Worm (Caenorhabditis elegans) whole organism, L4 larva: Measurements from ENCODE around the gene cyp-13A8.

Experiments used
- madf-5 ChIP-seq, 2 experiments: fragments of 200-800 bp; sonication (Bioruptor generic); IDR thresholded peaks; 2 replicates each; pipeline ENCODE4 v1.3.6; 2022; ENCODE audit warnings: missing compliant biosample characterization in 2 of 2, missing genetic modification characterization in 2 of 2
- nhr-111 ChIP-seq: fragments of 200-800 bp; sonication (Bioruptor generic); optimal IDR thresholded peaks from 2 replicates; lab custom pipeline; 2018; ENCODE audit warnings: mild to moderate bottlenecking, missing genetic modification characterization, missing compliant biosample characterization
- nhr-77 ChIP-seq: fragments of 150-350 bp; optimal IDR thresholded peaks from 2 replicates; lab custom pipeline; 2014; ENCODE audit warnings: missing biosample characterization, missing genetic modification characterization

DNA sequence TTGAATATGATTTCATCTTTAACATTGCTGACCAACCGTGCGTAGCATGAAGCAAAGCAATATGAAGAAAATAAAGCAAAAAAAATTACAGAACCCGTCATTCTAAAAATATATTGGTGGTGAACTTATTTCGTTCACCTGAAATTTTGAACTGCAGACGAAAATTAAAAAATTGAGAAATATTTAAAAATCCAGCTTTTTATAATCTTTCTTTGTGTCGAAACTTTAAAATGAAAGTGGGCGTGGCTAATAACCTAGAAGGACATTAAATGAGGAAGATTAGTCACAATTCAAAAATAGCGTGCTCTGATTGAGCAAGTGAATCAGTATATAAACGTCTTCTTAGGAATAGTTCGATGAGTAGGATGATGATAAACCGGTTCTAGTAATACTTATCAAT is 42.1 kb upstream of the cyp-13A8 start, which contains the start of gene old-2:
- TF ChIP-seq nhr-77 (no peak), nhr-111 (GFP tag; lab: Kevin White, UChicago) (no peak), madf-5 (GFP tag; IDR thresholded peaks at IDR 0.05; lab: Robert Waterston, UW) (no peak)
